Worm (Caenorhabditis elegans) whole organism, early embryonic: Measurements from ENCODE around the gene T07G12.5.

ENCODE experiments used
- B0310.2 ChIP-seq: sonication (generic microtip); optimal IDR thresholded peaks from 2 replicates; lab custom pipeline; 2016; ENCODE audit warnings: mild to moderate bottlenecking, missing genetic modification characterization, missing compliant biosample characterization
- F13C5.2 ChIP-seq: sonication (generic microtip); optimal IDR thresholded peaks from 2 replicates; lab custom pipeline; 2017; ENCODE audit warnings: mild to moderate bottlenecking, missing genetic modification characterization, inconsistent platforms, missing compliant biosample characterization
- ama-1 ChIP-seq: fragments of 150-350 bp; optimal IDR thresholded peaks from 2 replicates; lab custom pipeline; 2014
- ceh-13 ChIP-seq: fragments of 200-800 bp; sonication (Bioruptor generic); optimal IDR thresholded peaks from 2 replicates; lab custom pipeline; 2018; ENCODE audit warnings: mild to moderate bottlenecking, missing genetic modification characterization, missing compliant biosample characterization
- ets-7 ChIP-seq: sonication (generic microtip); optimal IDR thresholded peaks from 2 replicates; lab custom pipeline; 2016; ENCODE audit warnings: missing genotype, missing genetic modification characterization, missing compliant biosample characterization
- flt-1 ChIP-seq: fragments of 200-800 bp; sonication (Bioruptor generic); IDR thresholded peaks from 2 replicates; pipeline ENCODE4 v1.3.6; 2022; ENCODE audit warnings: missing genetic modification characterization, missing compliant biosample characterization
- hmbx-1 ChIP-seq: sonication (generic microtip); optimal IDR thresholded peaks from 2 replicates; lab custom pipeline; 2016; ENCODE audit warnings: mild to moderate bottlenecking, missing genetic modification characterization, missing compliant biosample characterization
- hnd-1 ChIP-seq: sonication (generic microtip); optimal IDR thresholded peaks from 2 replicates; lab custom pipeline; 2016; ENCODE audit warnings: missing genetic modification characterization, missing compliant biosample characterization
- scrt-1 ChIP-seq: fragments of 200-800 bp; sonication (Bioruptor generic); IDR thresholded peaks from 2 replicates; pipeline ENCODE4 v1.3.6; 2022; ENCODE audit warnings: missing genetic modification characterization, missing compliant biosample characterization
- sea-1 ChIP-seq: fragments of 200-800 bp; sonication (Bioruptor generic); conservative IDR thresholded peaks from 2 replicates; pipeline ENCODE4 v1.3.6; 2022; ENCODE audit warnings: missing genetic modification characterization, missing compliant biosample characterization

DNA sequence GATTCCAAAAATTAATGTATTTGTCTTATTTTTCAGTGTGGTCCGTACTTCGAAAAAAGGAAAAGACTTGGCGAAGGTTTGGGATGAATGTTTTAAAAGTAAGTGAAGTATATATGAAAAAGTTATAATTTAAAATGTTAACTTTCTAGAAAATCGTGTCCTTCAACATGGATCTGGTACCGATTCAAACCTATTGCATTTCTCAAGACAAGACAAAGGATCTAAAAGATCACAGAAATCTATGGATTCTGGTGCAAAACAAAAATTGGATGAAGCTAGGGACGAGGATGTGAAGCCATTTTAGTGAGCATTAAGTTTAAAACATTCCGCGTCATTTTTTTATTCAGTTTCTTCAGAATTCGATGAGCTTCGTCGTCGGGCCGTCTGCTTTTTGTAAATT is 10.0 kb upstream of the T07G12.5 start, which contains the start of gene zim-2:
- TF ChIP-seq ama-1 (lab: Kevin White, UChicago): no peak
- TF ChIP-seq hnd-1 (tag; lab: Kevin White, UChicago): no peak
- TF ChIP-seq B0310.2: no peak
- TF ChIP-seq scrt-1 (GFP tag; lab: Robert Waterston, UW): no peak
- no peak for TF ChIP-seq F13C5.2 (tag; lab: Kevin White, UChicago)
- no peak for TF ChIP-seq flt-1
- no peak for TF ChIP-seq ets-7 (tag; lab: Kevin White, UChicago)
- TF ChIP-seq hmbx-1 (tag; lab: Kevin White, UChicago): no peak
- no peak for TF ChIP-seq sea-1 (GFP tag; lab: Robert Waterston, UW)
- no peak for TF ChIP-seq ceh-13 (GFP tag; lab: Kevin White, UChicago)
